Worm (Caenorhabditis elegans) whole organism, L4 larva: ENCODE data around the gene F38A1.6.

Source experiments
- D1046.2 ChIP-seq: fragments of 200-800 bp; sonication (Bioruptor generic); IDR thresholded peaks from 2 replicates; pipeline ENCODE4 v1.3.6; 2022; ENCODE audit warnings: missing genetic modification characterization, missing compliant biosample characterization
- R02D3.7 ChIP-seq: fragments of 150-350 bp; sonication (generic microtip); optimal IDR thresholded peaks from 3 replicates; lab custom pipeline; 2014; ENCODE audit warnings: missing biosample characterization, missing genetic modification characterization
- T26A8.4 ChIP-seq: fragments of 200-800 bp; sonication (Bioruptor generic); IDR thresholded peaks from 2 replicates; pipeline ENCODE4 v1.3.6; 2022; ENCODE audit warnings: missing genetic modification characterization, missing compliant biosample characterization
- Y75B8A.6 ChIP-seq: fragments of 200-800 bp; sonication (Bioruptor generic); IDR thresholded peaks from 2 replicates; pipeline ENCODE4 v1.3.6; 2022; ENCODE audit warnings: missing genetic modification reagents, missing genetic modification characterization, missing compliant biosample characterization
- ZK337.2 ChIP-seq: fragments of 200-800 bp; sonication (Bioruptor generic); IDR thresholded peaks from 2 replicates; pipeline ENCODE4 v1.3.6; 2022; ENCODE audit warnings: missing genetic modification reagents, missing genetic modification characterization, missing compliant biosample characterization
- ZK546.5 ChIP-seq, 2 experiments: sonication (generic microtip); optimal IDR thresholded peaks; 2 replicates each; lab custom pipeline; 2017; ENCODE audit warnings: missing biosample characterization in 2 of 2, missing genetic modification characterization in 2 of 2
- aha-1 ChIP-seq: fragments of 150-350 bp; peaks from one replicate; lab custom pipeline; 2014; ENCODE audit warnings: missing biosample characterization, missing genetic modification characterization
- attf-4 ChIP-seq: sonication (generic microtip); optimal IDR thresholded peaks from 3 replicates; lab custom pipeline; 2017; ENCODE audit warnings: missing biosample characterization, missing genetic modification characterization
- ctbp-1 ChIP-seq: fragments of 200-800 bp; sonication (Bioruptor generic); IDR thresholded peaks from 2 replicates; pipeline ENCODE4 v1.3.6; 2022; ENCODE audit warnings: missing genetic modification reagents, missing genetic modification characterization, missing compliant biosample characterization
- daf-16 ChIP-seq, 3 experiments: sonication (generic microtip); optimal IDR thresholded peaks; 2 replicates each; lab custom pipeline; 2016 to 2017; ENCODE audit warnings: missing genetic modification characterization in 3 of 3, missing genetic modification reagents in 3 of 3, mild to moderate bottlenecking in 2 of 3, missing compliant biosample characterization in 2 of 3, missing biosample characterization in 1 of 3, moderate library complexity in 1 of 3
- dmd-6 ChIP-seq: fragments of 200-800 bp; sonication (Bioruptor generic); IDR thresholded peaks from 2 replicates; pipeline ENCODE4 v1.3.6; 2022; ENCODE audit warnings: missing genetic modification reagents, missing genetic modification characterization, missing compliant biosample characterization
- dpl-1 ChIP-seq: fragments of 150-350 bp; optimal IDR thresholded peaks from 2 replicates; lab custom pipeline; 2014; ENCODE audit warnings: missing biosample characterization, missing genetic modification reagents, missing genetic modification characterization
- duxl-1 ChIP-seq: sonication (generic microtip); optimal IDR thresholded peaks from 2 replicates; lab custom pipeline; 2016; ENCODE audit warnings: mild to moderate bottlenecking, missing genetic modification characterization, moderate library complexity, missing compliant biosample characterization; ENCODE audit not compliant: poor library complexity
- hmg-1.1 ChIP-seq: fragments of 200-800 bp; sonication (Bioruptor generic); IDR thresholded peaks from 2 replicates; pipeline ENCODE4 v1.3.6; 2022; ENCODE audit warnings: missing genetic modification reagents, missing genetic modification characterization, missing compliant biosample characterization
- lin-1 ChIP-seq: fragments of 200-800 bp; sonication (Bioruptor generic); IDR thresholded peaks from 2 replicates; pipeline ENCODE4 v1.3.6; 2022; ENCODE audit warnings: missing genetic modification reagents, missing genetic modification characterization, missing compliant biosample characterization
- lin-13 ChIP-seq: fragments of 150-350 bp; optimal IDR thresholded peaks from 2 replicates; lab custom pipeline; 2014; ENCODE audit warnings: missing biosample characterization, missing genetic modification reagents, missing genetic modification characterization
- madf-5 ChIP-seq, 2 experiments: fragments of 200-800 bp; sonication (Bioruptor generic); IDR thresholded peaks; 2 replicates each; pipeline ENCODE4 v1.3.6; 2022; ENCODE audit warnings: missing compliant biosample characterization in 2 of 2, missing genetic modification characterization in 2 of 2
- mep-1 ChIP-seq: fragments of 150-350 bp; sonication (generic microtip); optimal IDR thresholded peaks from 3 replicates; lab custom pipeline; 2014; ENCODE audit warnings: missing biosample characterization, missing genetic modification characterization
- mxl-2 ChIP-seq: fragments of 200-800 bp; sonication (Bioruptor generic); conservative IDR thresholded peaks from 2 replicates; pipeline ENCODE4 v1.3.6; 2022; ENCODE audit warnings: missing genetic modification reagents, missing genetic modification characterization, missing compliant biosample characterization
- nhr-28 ChIP-seq: fragments of 150-350 bp; optimal IDR thresholded peaks from 2 replicates; lab custom pipeline; 2014; ENCODE audit warnings: missing biosample characterization, missing genetic modification characterization
- nhr-41 ChIP-seq: fragments of 200-800 bp; sonication (Bioruptor generic); IDR thresholded peaks from 2 replicates; pipeline ENCODE4 v1.3.6; 2022; ENCODE audit warnings: missing genetic modification reagents, missing genetic modification characterization, missing compliant biosample characterization
- nhr-77 ChIP-seq: fragments of 150-350 bp; optimal IDR thresholded peaks from 2 replicates; lab custom pipeline; 2014; ENCODE audit warnings: missing biosample characterization, missing genetic modification characterization
- pha-4 ChIP-seq, 2 experiments: fragments of 150-350 bp in 1 of 2; fragments of 200-800 bp in 1 of 2; sonication (Bioruptor generic) in 1 of 2; IDR thresholded peaks in 1 of 2; optimal IDR thresholded peaks in 1 of 2; 2 replicates each; pipeline versions ENCODE4 v1.3.6 to Lab custom; 2014 to 2022; ENCODE audit warnings: missing genetic modification characterization in 2 of 2, missing genetic modification reagents in 2 of 2, missing biosample characterization in 1 of 2, missing compliant biosample characterization in 1 of 2
- pqm-1 ChIP-seq: sonication (generic microtip); optimal IDR thresholded peaks from 2 replicates; lab custom pipeline; 2017; ENCODE audit warnings: missing biosample characterization, missing genetic modification characterization
- set-16 ChIP-seq: fragments of 200-800 bp; sonication (Bioruptor generic); IDR thresholded peaks from 2 replicates; pipeline ENCODE4 v1.3.6; 2022; ENCODE audit warnings: missing genetic modification reagents, missing genetic modification characterization, missing compliant biosample characterization
- spr-3 ChIP-seq: fragments of 200-800 bp; sonication (Bioruptor generic); optimal IDR thresholded peaks from 2 replicates; lab custom pipeline; 2018; ENCODE audit warnings: mild to moderate bottlenecking, missing genetic modification characterization, missing compliant biosample characterization
- unc-62 ChIP-seq, 3 experiments: fragments of 150-350 bp in 1 of 3; sonication (generic microtip); optimal IDR thresholded peaks in 2 of 3; peaks in 1 of 3; 1 replicate in 1 of 3; 2 replicates in 2 of 3; lab custom pipeline; 2014 to 2017; ENCODE audit warnings: missing biosample characterization in 3 of 3, missing genetic modification characterization in 3 of 3, missing genetic modification reagents in 3 of 3, missing genotype in 1 of 3
- zfp-3 ChIP-seq: fragments of 200-800 bp; sonication (Bioruptor generic); conservative IDR thresholded peaks from 2 replicates; pipeline ENCODE4 v1.3.6; 2022; ENCODE audit warnings: missing genetic modification reagents, missing genetic modification characterization, missing compliant biosample characterization
- zip-2 ChIP-seq: fragments of 150-350 bp; optimal IDR thresholded peaks from 2 replicates; lab custom pipeline; 2014; ENCODE audit warnings: missing biosample characterization, missing genetic modification characterization

Gene F38A1.6

DNA sequence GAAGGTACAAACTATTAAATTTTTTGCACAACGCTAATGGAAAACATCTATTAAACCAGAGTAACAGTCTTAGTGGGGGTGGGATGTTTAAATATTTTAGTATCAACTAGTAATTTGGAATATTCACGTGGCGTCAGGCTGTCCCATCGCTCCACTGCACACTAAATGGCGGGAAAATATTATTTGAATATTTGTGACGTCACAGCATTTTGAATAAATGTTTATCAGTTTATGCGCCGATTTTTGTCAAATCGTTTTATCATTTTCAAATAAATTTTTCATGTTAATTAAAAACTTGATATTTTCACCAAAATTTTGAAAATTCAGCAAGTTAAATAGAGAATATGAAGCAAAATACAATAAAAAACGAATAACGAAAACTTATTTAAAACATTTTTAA, 8.4 kb upstream of the F38A1.6 start, which contains the start of gene F38A1.15:
F38A1.15 (minus strand) TSS at position 101 of the 400 bp plus-strand sequence.
- TF ChIP-seq pha-4 (GFP tag; IDR thresholded peaks at IDR 0.05; lab: Robert Waterston, UW) (no peak), pha-4 (tag; optimal IDR thresholded peaks at IDR 0.05; lab: Kevin White, UChicago) (no peak), unc-62 (GFP tag; optimal IDR thresholded peaks at IDR 0.05 in 1 of 2; lab: Kevin White, UChicago) (peak in 1 of 2 experiments; percentile 72), unc-62 (tag; optimal IDR thresholded peaks at IDR 0.05; lab: Kevin White, UChicago) (no peak)

DNA sequence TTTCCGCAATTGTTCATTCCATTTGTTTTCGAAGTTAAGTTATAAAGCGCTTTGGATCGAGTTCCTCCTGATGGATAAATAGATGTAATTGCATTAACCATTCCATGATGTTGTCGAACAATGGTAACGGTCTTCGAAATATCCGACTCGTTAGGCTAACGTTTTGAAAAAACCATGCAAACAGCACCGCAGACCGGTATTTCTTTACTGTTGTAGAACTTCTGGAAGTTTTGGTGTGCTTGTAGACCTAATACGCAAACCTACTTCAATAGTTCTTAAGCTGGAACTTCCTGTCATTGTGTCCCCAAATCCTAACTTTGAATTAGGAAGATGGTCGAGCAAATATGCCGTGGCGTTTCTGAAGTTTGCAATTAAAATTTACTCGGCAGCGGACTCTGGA, 6.4 kb upstream of the F38A1.6 start, which contains the start of gene F38A1.9:
F38A1.9 (minus strand) TSS at position 101 of the 400 bp plus-strand sequence.
- TF ChIP-seq T26A8.4 (GFP tag; lab: Robert Waterston, UW) (no peak), D1046.2 (no peak), zip-2 (tag; lab: Kevin White, UChicago) (no peak), ZK546.5 (tag; optimal IDR thresholded peaks at IDR 0.05; lab: Kevin White, UChicago) (no peak), spr-3 (GFP tag; lab: Kevin White, UChicago) (no peak), ZK337.2 (GFP tag; lab: Robert Waterston, UW) (no peak), R02D3.7 (no peak), nhr-41 (GFP tag; lab: Robert Waterston, UW) (no peak), dpl-1 (GFP tag; lab: Kevin White, UChicago) (no peak), nhr-77 (no peak), attf-4 (no peak), lin-13 (no peak), Y75B8A.6 (GFP tag; lab: Robert Waterston, UW) (no peak), madf-5 (GFP tag; IDR thresholded peaks at IDR 0.05; lab: Robert Waterston, UW) (no peak), mep-1 (tag; lab: Kevin White, UChicago) (no peak), set-16 (GFP tag; lab: Robert Waterston, UW) (no peak), unc-62 (GFP tag; optimal IDR thresholded peaks at IDR 0.05 in 1 of 2; lab: Kevin White, UChicago) (no peak), unc-62 (tag; optimal IDR thresholded peaks at IDR 0.05; lab: Kevin White, UChicago) (no peak), zfp-3 (GFP tag; lab: Robert Waterston, UW) (no peak), hmg-1.1 (GFP tag; lab: Robert Waterston, UW) (no peak), lin-1 (GFP tag; lab: Robert Waterston, UW) (no peak)
- TF ChIP-seq, all 104 proteins: peak for 0

DNA sequence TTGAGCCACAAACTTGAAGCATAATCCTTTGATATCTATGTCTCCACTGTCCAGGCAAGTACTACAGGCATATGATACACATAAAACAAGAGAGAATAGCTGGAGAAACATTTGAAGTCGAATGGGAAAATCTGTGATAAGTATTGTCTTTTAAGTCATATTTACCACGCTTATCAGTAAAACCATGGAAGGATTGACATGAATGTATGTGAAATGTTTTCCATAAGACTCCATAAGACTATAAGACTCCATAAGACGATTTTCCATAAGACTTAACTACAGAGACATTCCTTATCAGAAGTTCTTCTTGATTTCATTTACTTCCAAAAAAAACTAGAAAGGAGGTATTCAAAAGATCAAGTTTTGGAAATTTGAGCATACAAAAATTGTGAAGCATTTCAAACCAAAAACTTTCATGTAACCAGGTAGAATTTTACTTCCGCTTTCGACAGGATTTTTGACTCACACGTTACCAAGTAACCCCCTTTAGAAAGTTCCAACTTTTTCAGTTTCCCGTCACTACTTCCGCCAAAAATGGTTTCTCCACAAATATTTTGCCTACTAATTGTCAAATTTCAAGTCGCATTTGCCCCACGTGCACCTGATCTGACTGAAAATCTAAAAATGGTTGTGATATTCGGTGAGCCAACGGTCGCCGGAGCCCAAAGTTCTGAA, 4.8 kb upstream of the F38A1.6 start, which contains the start of the genes clec-165 and F38A1.11:
clec-165 (minus strand) TSS at position 125 of the 675 bp plus-strand sequence.
F38A1.11 (plus strand) TSS at position 625 of the 675 bp plus-strand sequence.
- no peak for TF ChIP-seq ctbp-1 (GFP tag; lab: Robert Waterston, UW)
- no peak for TF ChIP-seq daf-16 (GFP tag; optimal IDR thresholded peaks at IDR 0.05; lab: Kevin White, UChicago)
- peak; percentile 34 for TF ChIP-seq daf-16 (tag; optimal IDR thresholded peaks at IDR 0.05; lab: Kevin White, UChicago)
- peak; percentile 51 for TF ChIP-seq dmd-6 (GFP tag; lab: Robert Waterston, UW)
- TF ChIP-seq nhr-28 (tag; lab: Kevin White, UChicago), result peak; percentile 27
- peak; percentile 8 for TF ChIP-seq aha-1 (tag; lab: Kevin White, UChicago)
- no peak for TF ChIP-seq mxl-2 (GFP tag; lab: Robert Waterston, UW)
- TF ChIP-seq, all 104 proteins: peak for 4

DNA sequence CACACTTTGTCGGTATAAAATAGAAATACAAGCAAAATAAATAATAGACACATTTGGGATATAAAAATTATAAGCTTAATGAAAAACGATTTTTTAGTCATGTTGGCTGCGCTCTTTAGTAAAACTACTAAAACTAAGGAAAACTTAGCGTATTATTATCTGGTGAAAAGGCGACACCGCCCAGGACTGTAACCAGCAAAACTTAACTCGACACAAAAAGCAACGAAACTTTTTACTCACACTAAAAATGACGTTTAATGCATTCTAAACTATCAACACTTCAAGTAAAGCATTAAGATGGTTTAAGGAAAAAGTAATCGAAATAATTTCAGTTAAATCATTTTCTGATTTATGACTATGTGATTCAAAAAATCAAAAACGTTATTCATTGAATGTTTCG, 4.0 kb downstream of the F38A1.6 start, which contains the start of gene clec-167:
clec-167 (minus strand) TSS at position 101 of the 400 bp plus-strand sequence.
- TF ChIP-seq unc-62 (GFP tag; optimal IDR thresholded peaks at IDR 0.05 in 1 of 2; lab: Kevin White, UChicago), result peak in 1 of 2 experiments; percentile 1
- TF ChIP-seq unc-62 (tag; optimal IDR thresholded peaks at IDR 0.05; lab: Kevin White, UChicago), result no peak
- TF ChIP-seq aha-1 (tag; lab: Kevin White, UChicago), result no peak

- TF ChIP-seq duxl-1 (tag; lab: Kevin White, UChicago) (no peak), dmd-6 (GFP tag; lab: Robert Waterston, UW) (peak; percentile 72), nhr-28 (tag; lab: Kevin White, UChicago) (peak; percentile 87), nhr-77 (peak; percentile 12), pqm-1 (tag; lab: Kevin White, UChicago) (peak; percentile 61)
Observed at ce11 chrIV:1256723-1257122, 5.1 kb downstream of the F38A1.6 start, which contains the start of gene clec-168. clec-168 (plus strand) TSS chrIV:1256969.
